Fruit fly (Drosophila melanogaster) whole organism, embryonic: ENCODE measurements around the gene Drsl4.

Source experiments
- Abd-B ChIP-seq: fragments of 200-800 bp; sonication (Bioruptor generic); optimal IDR thresholded peaks from 2 replicates; lab custom pipeline; 2018; ENCODE audit warnings: missing biosample characterization, mild to moderate bottlenecking, missing genetic modification characterization, moderate library complexity
- Awh ChIP-seq: fragments of 200-800 bp; sonication (Bioruptor generic); IDR thresholded peaks from 2 replicates; pipeline ENCODE4, ENCODE4 v1.3.6; 2022; ENCODE audit warnings: missing biosample characterization, missing genetic modification characterization
- CG11560 ChIP-seq: fragments of 200-800 bp; sonication (Bioruptor generic); IDR thresholded peaks from 3 replicates; pipeline ENCODE4 v1.3.6; 2022; ENCODE audit warnings: missing biosample characterization, missing genetic modification characterization
- CG12071 ChIP-seq: fragments of 200-800 bp; sonication (Bioruptor generic); optimal IDR thresholded peaks from 3 replicates; lab custom pipeline; 2018; ENCODE audit warnings: missing biosample characterization, mild to moderate bottlenecking, missing genetic modification characterization
- CG12391 ChIP-seq: fragments of 200-800 bp; sonication (Bioruptor generic); optimal IDR thresholded peaks from 3 replicates; lab custom pipeline; 2018; ENCODE audit warnings: missing biosample characterization, mild to moderate bottlenecking, missing genetic modification characterization, moderate library complexity
- CG12942 ChIP-seq: fragments of 200-800 bp; sonication (Bioruptor generic); optimal IDR thresholded peaks from 3 replicates; lab custom pipeline; 2016; ENCODE audit warnings: missing biosample characterization, missing genetic modification characterization
- CG13287 ChIP-seq: fragments of 200-800 bp; sonication (Bioruptor generic); IDR thresholded peaks from 2 replicates; pipeline ENCODE4 v1.3.6; 2022; ENCODE audit warnings: missing biosample characterization, missing genetic modification characterization; ENCODE audit not compliant: partially characterized antibody
- CG13424 ChIP-seq: fragments of 200-800 bp; sonication (Bioruptor generic); optimal IDR thresholded peaks from 2 replicates; lab custom pipeline; 2019; ENCODE audit warnings: missing biosample characterization, mild to moderate bottlenecking, missing genetic modification characterization, moderate library complexity
- CG13894 ChIP-seq: fragments of 200-800 bp; sonication (Bioruptor generic); optimal IDR thresholded peaks from 3 replicates; lab custom pipeline; 2018; ENCODE audit warnings: missing biosample characterization, mild to moderate bottlenecking, missing genetic modification characterization, moderate library complexity
- CG14860 ChIP-seq: fragments of 200-800 bp; sonication (Bioruptor generic); IDR thresholded peaks from 3 replicates; pipeline ENCODE4 v1.3.6; 2022; ENCODE audit warnings: missing biosample characterization, missing genetic modification characterization; ENCODE audit not compliant: partially characterized antibody
- CG15269 ChIP-seq: fragments of 200-800 bp; sonication (Bioruptor generic); optimal IDR thresholded peaks from 2 replicates; lab custom pipeline; 2018; ENCODE audit warnings: missing biosample characterization, mild to moderate bottlenecking, missing genetic modification characterization, moderate library complexity
- CG15514 ChIP-seq: fragments of 200-800 bp; sonication (Bioruptor generic); optimal IDR thresholded peaks from 3 replicates; lab custom pipeline; 2017; ENCODE audit warnings: missing biosample characterization, missing genetic modification characterization, mild to moderate bottlenecking, moderate library complexity, missing genetic modification reagents
- CG17829 ChIP-seq: fragments of 200-800 bp; optimal IDR thresholded peaks from 2 replicates; lab custom pipeline; 2019; ENCODE audit warnings: missing biosample characterization, mild to moderate bottlenecking, missing genetic modification characterization, moderate library complexity
- CG18619 ChIP-seq: fragments of 200-800 bp; sonication (Bioruptor generic); optimal IDR thresholded peaks from 3 replicates; lab custom pipeline; 2017; ENCODE audit warnings: missing biosample characterization, mild to moderate bottlenecking, missing genetic modification characterization
- CG2116 ChIP-seq: fragments of 200-800 bp; sonication (Bioruptor generic); optimal IDR thresholded peaks from 3 replicates; lab custom pipeline; 2018; ENCODE audit warnings: missing biosample characterization, mild to moderate bottlenecking, missing genetic modification characterization
- CG34224 ChIP-seq: fragments of 200-800 bp; sonication (Bioruptor generic); IDR thresholded peaks from 3 replicates; pipeline ENCODE4 v1.3.6; 2022; ENCODE audit warnings: missing biosample characterization, missing genetic modification characterization; ENCODE audit not compliant: partially characterized antibody
- CG4617 ChIP-seq: fragments of 200-800 bp; sonication (Bioruptor generic); optimal IDR thresholded peaks from 3 replicates; lab custom pipeline; 2016; ENCODE audit warnings: missing biosample characterization, missing genetic modification characterization, borderline replicate concordance
- CG6791 ChIP-seq: fragments of 200-800 bp; sonication (Bioruptor generic); IDR thresholded peaks from 3 replicates; pipeline ENCODE4 v1.3.6; 2022; ENCODE audit warnings: missing biosample characterization, missing genetic modification characterization; ENCODE audit not compliant: partially characterized antibody
- CG7786 ChIP-seq: fragments of 200-800 bp; sonication (Bioruptor generic); optimal IDR thresholded peaks from 2 replicates; lab custom pipeline; 2016; ENCODE audit warnings: missing biosample characterization, missing genetic modification characterization
- CG9727 ChIP-seq: fragments of 200-800 bp; sonication (Bioruptor generic); optimal IDR thresholded peaks from 3 replicates; lab custom pipeline; 2017; ENCODE audit warnings: missing biosample characterization, mild to moderate bottlenecking, missing genetic modification characterization
- CTCF ChIP-seq: fragments of 200-800 bp; sonication (Bioruptor generic); optimal IDR thresholded peaks from 2 replicates; lab custom pipeline; 2017; ENCODE audit warnings: missing biosample characterization, mild to moderate bottlenecking, missing genetic modification characterization, moderate library complexity
- CoRest ChIP-seq: fragments of 200-800 bp; sonication (Bioruptor generic); optimal IDR thresholded peaks from 3 replicates; lab custom pipeline; 2018; ENCODE audit warnings: missing biosample characterization, mild to moderate bottlenecking, missing genetic modification characterization, moderate library complexity
- Deaf1 ChIP-seq: fragments of 200-800 bp; optimal IDR thresholded peaks from 3 replicates; lab custom pipeline; 2019; ENCODE audit warnings: missing biosample characterization, mild to moderate bottlenecking, missing genetic modification characterization, moderate library complexity
- Dfd ChIP-seq, 2 experiments: fragments of >200 bp; optimal IDR thresholded peaks; 2 replicates each; lab custom pipeline; 2017; ENCODE audit warnings: missing biosample characterization in 2 of 2, missing genetic modification characterization in 2 of 2
- Dp ChIP-seq: fragments of 200-800 bp; sonication (Bioruptor generic); optimal IDR thresholded peaks from 2 replicates; lab custom pipeline; 2018; ENCODE audit warnings: missing biosample characterization, mild to moderate bottlenecking, missing genetic modification characterization, moderate library complexity
- E2f1 ChIP-seq: fragments of 200-800 bp; sonication (Bioruptor generic); IDR thresholded peaks from 2 replicates; pipeline ENCODE4 v1.3.6; 2022; ENCODE audit warnings: missing biosample characterization, missing genetic modification characterization
- Fer3 ChIP-seq: fragments of 200-800 bp; sonication (Bioruptor generic); optimal IDR thresholded peaks from 2 replicates; lab custom pipeline; 2018; ENCODE audit warnings: missing biosample characterization, mild to moderate bottlenecking, missing genetic modification characterization, moderate library complexity
- Hand ChIP-seq: fragments of 200-800 bp; sonication (Bioruptor generic); optimal IDR thresholded peaks from 2 replicates; lab custom pipeline; 2017; ENCODE audit warnings: mild to moderate bottlenecking, missing biosample characterization, missing genetic modification reagents, missing genetic modification characterization
- Med ChIP-seq: fragments of 200-800 bp; sonication (Bioruptor generic); peaks from one replicate; lab custom pipeline; 2016; ENCODE audit warnings: missing biosample characterization, missing genetic modification characterization, mild to moderate bottlenecking, inconsistent platforms, moderate library complexity
- Mes4 ChIP-seq: fragments of 200-800 bp; sonication (Bioruptor generic); optimal IDR thresholded peaks from 2 replicates; lab custom pipeline; 2016; ENCODE audit warnings: missing biosample characterization, missing genetic modification characterization
- Sox100B ChIP-seq: fragments of 200-800 bp; sonication (Bioruptor generic); optimal IDR thresholded peaks from 3 replicates; lab custom pipeline; 2018; ENCODE audit warnings: missing biosample characterization, mild to moderate bottlenecking, missing genetic modification characterization
- Vsx1 ChIP-seq: fragments of 200-800 bp; sonication (Bioruptor generic); optimal IDR thresholded peaks from 2 replicates; lab custom pipeline; 2017; ENCODE audit warnings: missing biosample characterization, mild to moderate bottlenecking, missing genetic modification characterization, missing genetic modification reagents
- abd-A ChIP-seq: fragments of 200-800 bp; sonication (Bioruptor generic); optimal IDR thresholded peaks from 3 replicates; lab custom pipeline; 2019; ENCODE audit warnings: missing biosample characterization, mild to moderate bottlenecking, missing genetic modification characterization, moderate library complexity
- ash1 ChIP-seq: fragments of 200-800 bp; sonication (Bioruptor generic); optimal IDR thresholded peaks from 2 replicates; lab custom pipeline; 2018; ENCODE audit warnings: missing biosample characterization, mild to moderate bottlenecking, missing genetic modification characterization
- bcd ChIP-seq: fragments of 200-800 bp; sonication (Bioruptor generic); optimal IDR thresholded peaks from 2 replicates; lab custom pipeline; 2017; ENCODE audit warnings: missing biosample characterization, mild to moderate bottlenecking, missing genetic modification characterization
- chn ChIP-seq: fragments of 200-800 bp; sonication (Bioruptor generic); optimal IDR thresholded peaks from 2 replicates; lab custom pipeline; 2016; ENCODE audit warnings: missing biosample characterization, missing genetic modification characterization
- ci ChIP-seq: fragments of 200-800 bp; sonication (Bioruptor generic); IDR thresholded peaks from 3 replicates; pipeline ENCODE4 v1.3.6; 2022; ENCODE audit warnings: missing biosample characterization, missing genetic modification characterization
- dm ChIP-seq: fragments of 200-800 bp; sonication (Bioruptor generic); optimal IDR thresholded peaks from 3 replicates; lab custom pipeline; 2016; ENCODE audit warnings: missing biosample characterization, missing genetic modification characterization
- gro ChIP-seq: fragments of 200-800 bp; sonication (Bioruptor generic); optimal IDR thresholded peaks from 2 replicates; lab custom pipeline; 2016; ENCODE audit warnings: missing biosample characterization, missing genetic modification characterization
- insv ChIP-seq, 2 experiments: fragments of 200-800 bp; sonication (Bioruptor generic); optimal IDR thresholded peaks; 3 replicates each; lab custom pipeline; 2016 to 2018; ENCODE audit warnings: missing biosample characterization in 2 of 2, missing genetic modification characterization in 2 of 2
- jumu ChIP-seq: fragments of 200-800 bp; sonication (Bioruptor generic); optimal IDR thresholded peaks from 3 replicates; lab custom pipeline; 2016; ENCODE audit warnings: missing biosample characterization, missing genetic modification characterization
- p53 ChIP-seq: fragments of 200-800 bp; sonication (Bioruptor generic); optimal IDR thresholded peaks from 2 replicates; lab custom pipeline; 2016; ENCODE audit warnings: missing biosample characterization, missing genetic modification characterization
- phol ChIP-seq: fragments of 200-800 bp; sonication (Bioruptor generic); optimal IDR thresholded peaks from 3 replicates; lab custom pipeline; 2018; ENCODE audit warnings: missing biosample characterization, mild to moderate bottlenecking, missing genetic modification characterization, moderate library complexity
- repo ChIP-seq: fragments of 200-800 bp; sonication (Bioruptor generic); optimal IDR thresholded peaks from 2 replicates; lab custom pipeline; 2016; ENCODE audit warnings: missing biosample characterization, missing genetic modification characterization
- sens-2 ChIP-seq: fragments of 200-800 bp; sonication (Bioruptor generic); IDR thresholded peaks from 2 replicates; pipeline ENCODE4 v1.3.6; 2022; ENCODE audit warnings: missing biosample characterization, missing genetic modification characterization
- seq ChIP-seq: fragments of 200-800 bp; sonication (Bioruptor generic); IDR thresholded peaks from 2 replicates; pipeline ENCODE4 v1.3.6; 2022; ENCODE audit warnings: missing biosample characterization, missing genetic modification characterization
- stwl ChIP-seq: fragments of 200-800 bp; sonication (Bioruptor generic); optimal IDR thresholded peaks from 3 replicates; lab custom pipeline; 2018; ENCODE audit warnings: missing biosample characterization, mild to moderate bottlenecking, missing genetic modification characterization, moderate library complexity
- tin ChIP-seq: fragments of 200-800 bp; sonication (Bioruptor generic); optimal IDR thresholded peaks from 3 replicates; lab custom pipeline; 2016; ENCODE audit warnings: missing biosample characterization, missing genetic modification characterization
- unc-4 ChIP-seq: fragments of 200-800 bp; sonication (Bioruptor generic); IDR thresholded peaks from 2 replicates; pipeline ENCODE4 v1.3.6; 2022; ENCODE audit warnings: missing biosample characterization, missing genetic modification characterization; ENCODE audit not compliant: partially characterized antibody
- z ChIP-seq: fragments of 200-800 bp; sonication (Bioruptor generic); IDR thresholded peaks from 3 replicates; pipeline ENCODE4 v1.3.6; 2022; ENCODE audit warnings: missing biosample characterization, missing genetic modification characterization

Gene Drsl4

DNA sequence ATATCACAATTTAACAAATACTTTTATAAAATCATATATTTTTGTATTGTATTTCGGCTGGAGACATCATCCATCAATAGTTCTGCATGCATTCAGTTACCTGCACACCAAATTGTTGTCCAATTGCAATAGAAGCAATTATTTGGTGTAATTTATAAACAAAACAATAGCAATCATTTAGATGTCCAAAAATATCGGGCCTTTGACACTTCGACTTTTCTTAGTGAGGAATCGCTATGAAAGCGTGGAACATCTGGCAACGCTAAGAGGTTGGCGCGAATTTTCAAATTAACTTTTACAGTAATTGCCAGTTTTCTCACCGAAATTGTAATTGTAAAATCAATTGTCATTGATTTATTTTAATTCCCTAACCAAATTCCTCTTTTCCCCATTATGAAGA is 19.4 kb downstream of the Drsl4 start, which contains the start of gene CG14969 (continued):
- TF ChIP-seq CG13424 (tag; lab: Kevin White, UChicago) = peak; percentile 6
- TF ChIP-seq bcd = no peak
- TF ChIP-seq repo = no peak
- no peak for TF ChIP-seq Hand (GFP tag; lab: Kevin White, UChicago)
- TF ChIP-seq Sox100B = no peak
- TF ChIP-seq unc-4 (GFP tag; lab: Robert Waterston, UW) = peak; percentile 56
- peak; percentile 43 for TF ChIP-seq CG15514 (GFP tag; lab: Kevin White, UChicago)
- peak; percentile 46; the same call in 1 of the 3 replicates for TF ChIP-seq CG14860 (GFP tag; lab: Robert Waterston, UW)
- TF ChIP-seq Med (GFP tag; lab: Kevin White, UChicago) = peak; percentile 73
- no peak for TF ChIP-seq dm (GFP tag; lab: Kevin White, UChicago)
- peak; percentile 41 for TF ChIP-seq gro
- TF ChIP-seq CG13894 = no peak
- TF ChIP-seq ash1 (GFP tag; lab: Kevin White, UChicago) = no peak
- TF ChIP-seq Mes4 (GFP tag; lab: Kevin White, UChicago) = no peak
- TF ChIP-seq Abd-B = no peak
- TF ChIP-seq CG12942 (GFP tag; lab: Kevin White, UChicago) = no peak
- peak; percentile 18 for TF ChIP-seq tin (GFP tag; lab: Kevin White, UChicago)
- no peak for TF ChIP-seq CTCF (GFP tag; lab: Kevin White, UChicago)
- TF ChIP-seq seq (GFP tag; lab: Robert Waterston, UW) = no peak
- no peak for TF ChIP-seq CG7786 (GFP tag; lab: Kevin White, UChicago)
- peak; percentile 24 for TF ChIP-seq phol (tag; lab: Kevin White, UChicago)
- TF ChIP-seq CG34224 (GFP tag; lab: Robert Waterston, UW) = peak; percentile 41
- TF ChIP-seq chn = no peak
- peak; percentile 67 for TF ChIP-seq CG4617 (GFP tag; lab: Kevin White, UChicago)
- no peak for TF ChIP-seq Fer3 (tag; lab: Kevin White, UChicago)
- no peak for TF ChIP-seq CG17829 (tag; lab: Kevin White, UChicago)
- no peak for TF ChIP-seq Dfd (GFP tag; optimal IDR thresholded peaks at IDR 0.05; lab: Kevin White, UChicago)
- no peak for TF ChIP-seq E2f1 (GFP tag; lab: Robert Waterston, UW)
- peak; percentile 95 for TF ChIP-seq CG2116 (GFP tag; lab: Kevin White, UChicago)
- peak in 1 of 2 experiments; percentile 0 for TF ChIP-seq insv (GFP tag; optimal IDR thresholded peaks at IDR 0.05; lab: Kevin White, UChicago)
- TF ChIP-seq sens-2 (GFP tag; lab: Robert Waterston, UW) = no peak
- TF ChIP-seq Awh (GFP tag; lab: Robert Waterston, UW) = no peak
- TF ChIP-seq ci (GFP tag; lab: Robert Waterston, UW) = 0 out of 3 replicates have a peak, but pooled peaks have one; percentile 5
- TF ChIP-seq Dp (GFP tag; lab: Kevin White, UChicago) = peak; percentile 94
- peak; percentile 50 for TF ChIP-seq stwl
- TF ChIP-seq jumu (GFP tag; lab: Kevin White, UChicago) = no peak
- TF ChIP-seq CG13287 = peak; percentile 67
- no peak for TF ChIP-seq abd-A (tag; lab: Kevin White, UChicago)
- peak; percentile 15 for TF ChIP-seq CoRest (tag; lab: Kevin White, UChicago)
- TF ChIP-seq CG11560 (tag; lab: Robert Waterston, UW) = no peak
- TF ChIP-seq Vsx1 = no peak
- TF ChIP-seq CG12071 (GFP tag; lab: Kevin White, UChicago) = no peak
- TF ChIP-seq Deaf1 (tag; lab: Kevin White, UChicago) = no peak
- no peak for TF ChIP-seq CG6791
- no peak for TF ChIP-seq CG15269 (tag; lab: Kevin White, UChicago)
- no peak for TF ChIP-seq z (GFP tag; lab: Robert Waterston, UW)
- TF ChIP-seq p53 = no peak
- TF ChIP-seq CG12391 (tag; lab: Kevin White, UChicago) = no peak
- no peak for TF ChIP-seq CG18619 (GFP tag; lab: Kevin White, UChicago)
- TF ChIP-seq CG9727 (GFP tag; lab: Kevin White, UChicago) = no peak
